Worm (Caenorhabditis elegans): ENCODE measurements around the gene C53B7.2.

- TF ChIP-seq ama-1 (optimal IDR thresholded peaks at IDR 0.05): no peak
- TF ChIP-seq mdl-1 (tag; optimal IDR thresholded peaks at IDR 0.05): no peak
- no peak for TF ChIP-seq pqm-1 (tag; optimal IDR thresholded peaks at IDR 0.05)
- TF ChIP-seq unc-62 (GFP tag; optimal IDR thresholded peaks at IDR 0.05): no peak
- TF ChIP-seq dsc-1 (tag; optimal IDR thresholded peaks at IDR 0.05): no peak
- TF ChIP-seq lin-13 (GFP tag; optimal IDR thresholded peaks at IDR 0.05): no peak
- TF ChIP-seq unc-130 (tag; optimal IDR thresholded peaks at IDR 0.05): no peak
- TF ChIP-seq sox-4 (tag; optimal IDR thresholded peaks at IDR 0.05): no peak
- TF ChIP-seq nhr-28 (tag; optimal IDR thresholded peaks at IDR 0.05): no peak
- no peak for TF ChIP-seq snpc-4 (tag; optimal IDR thresholded peaks at IDR 0.05)
- TF ChIP-seq ets-5 (GFP tag; IDR thresholded peaks at IDR 0.05): no peak
- TF ChIP-seq nhr-12 (tag; optimal IDR thresholded peaks at IDR 0.05): no peak
- TF ChIP-seq nhr-76 (tag; optimal IDR thresholded peaks at IDR 0.05): no peak
- no peak for TF ChIP-seq nhr-19 (GFP tag; conservative IDR thresholded peaks at IDR 0.05)
Measured at ce11 chrX:6889374-6889773, 43.3 kb downstream of the C53B7.2 start, which contains the start of gene unc-6.
